ENCODE assay signal across 1 fruit fly cellular context in genomic region chr3R:5871393-5871792, dm6.
TF ChIP-seq lines count a peak whose summit lies in the region.

No protein-coding gene starts in this region.

TF ChIP-seq in whole organism, embryonic, 481 proteins besides CTCF, POLR2A, EP300 and RAD21 (continued from another document):
- TF ChIP-seq Oli (tag; optimal IDR thresholded peaks at IDR 0.05; lab: Kevin White, UChicago) (no peak), chif (GFP tag; optimal IDR thresholded peaks at IDR 0.05; lab: Kevin White, UChicago) (peak in 1 of 2 experiments; percentile 8), lmd (GFP tag; IDR thresholded peaks at IDR 0.05; lab: Robert Waterston, UW) (peak; percentile 16; the same call in 1 of the 2 replicates), CG32532 (GFP tag; IDR thresholded peaks at IDR 0.05; lab: Robert Waterston, UW) (0 out of 2 replicates have a peak, but pooled peaks have one; percentile 5), pzg (GFP tag; optimal IDR thresholded peaks at IDR 0.05; lab: Kevin White, UChicago) (no peak), CG34376 (GFP tag; optimal IDR thresholded peaks at IDR 0.05; lab: Kevin White, UChicago) (no peak), sna (GFP tag; IDR thresholded peaks at IDR 0.05; lab: Robert Waterston, UW; ENCODE audit: partially characterized antibody) (no peak), CG7963 (GFP tag; IDR thresholded peaks at IDR 0.05; lab: Robert Waterston, UW; ENCODE audit: partially characterized antibody) (no peak), slbo (GFP tag; IDR thresholded peaks at IDR 0.05; lab: Robert Waterston, UW) (peak; percentile 45), CG8944 (GFP tag; optimal IDR thresholded peaks at IDR 0.05; lab: Kevin White, UChicago) (peak; percentile 1), Med (GFP tag; lab: Kevin White, UChicago) (no peak), zen2 (GFP tag; IDR thresholded peaks at IDR 0.05; lab: Robert Waterston, UW; ENCODE audit: partially characterized antibody) (no peak), CG4424 (GFP tag; optimal IDR thresholded peaks at IDR 0.05; lab: Kevin White, UChicago) (peak; percentile 4), sob (GFP tag; IDR thresholded peaks at IDR 0.05; lab: Robert Waterston, UW) (no peak), CG32772 (GFP tag; IDR thresholded peaks at IDR 0.05; lab: Robert Waterston, UW) (0 out of 2 replicates have a peak, but pooled peaks have one; percentile 20), dysf (GFP tag; IDR thresholded peaks at IDR 0.05; lab: Robert Waterston, UW) (peak; percentile 42; the same call in 2 of the 3 replicates), Ets65A (GFP tag; lab: Kevin White, UChicago) (peak; percentile 93), CG11723 (GFP tag; optimal IDR thresholded peaks at IDR 0.05; lab: Kevin White, UChicago) (no peak), zfh1 (GFP tag; IDR thresholded peaks at IDR 0.05; lab: Robert Waterston, UW) (0 out of 3 replicates have a peak, but pooled peaks have one; percentile 13), Nf-YA (GFP tag; IDR thresholded peaks at IDR 0.05; lab: Robert Waterston, UW) (no peak; the same call in 1 of the 2 replicates), gcm (GFP tag; optimal IDR thresholded peaks at IDR 0.05; lab: Kevin White, UChicago) (no peak), CG6765 (GFP tag; optimal IDR thresholded peaks at IDR 0.05; lab: Kevin White, UChicago) (no peak), ind (GFP tag; optimal IDR thresholded peaks at IDR 0.05; lab: Kevin White, UChicago) (peak; percentile 25), sr (GFP tag; IDR thresholded peaks at IDR 0.05; lab: Robert Waterston, UW) (no peak), CG15514 (GFP tag; optimal IDR thresholded peaks at IDR 0.05; lab: Kevin White, UChicago) (peak; percentile 1), CG10147 (GFP tag; optimal IDR thresholded peaks at IDR 0.05; lab: Kevin White, UChicago) (no peak), CG10267 (tag; optimal IDR thresholded peaks at IDR 0.05; lab: Kevin White, UChicago) (no peak), sens (GFP tag; lab: Kevin White, UChicago) (peak; percentile 82), btn (GFP tag; optimal IDR thresholded peaks at IDR 0.05; lab: Kevin White, UChicago) (no peak), CG17361 (GFP tag; IDR thresholded peaks at IDR 0.05; lab: Robert Waterston, UW) (no peak), sisA (GFP tag; IDR thresholded peaks at IDR 0.05; lab: Robert Waterston, UW) (peak; percentile 46), Ptx1 (GFP tag; IDR thresholded peaks at IDR 0.05; lab: Robert Waterston, UW) (0 out of 2 replicates have a peak, but pooled peaks have one; percentile 20), YL-1 (GFP tag; optimal IDR thresholded peaks at IDR 0.05; lab: Kevin White, UChicago) (no peak), ara (GFP tag; IDR thresholded peaks at IDR 0.05; lab: Robert Waterston, UW) (peak; percentile 11; the same call in 1 of the 2 replicates), C15 (GFP tag; IDR thresholded peaks at IDR 0.05; lab: Robert Waterston, UW) (no peak), lab (GFP tag; optimal IDR thresholded peaks at IDR 0.05; lab: Kevin White, UChicago) (peak; percentile 44), Sox100B (GFP tag; optimal IDR thresholded peaks at IDR 0.05; lab: Kevin White, UChicago) (no peak), CG13123 (GFP tag; optimal IDR thresholded peaks at IDR 0.05; lab: Kevin White, UChicago) (no peak), CG6689 (GFP tag; IDR thresholded peaks at IDR 0.05; lab: Robert Waterston, UW) (peak; percentile 38; the same call in 1 of the 2 replicates), ci (GFP tag; IDR thresholded peaks at IDR 0.05; lab: Robert Waterston, UW) (peak; percentile 59; the same call in 2 of the 3 replicates), ato (GFP tag; IDR thresholded peaks at IDR 0.05; lab: Robert Waterston, UW; ENCODE audit: partially characterized antibody) (no peak), Hr3 (GFP tag; optimal IDR thresholded peaks at IDR 0.05; lab: Kevin White, UChicago) (no peak), CG3995 (GFP tag; optimal IDR thresholded peaks at IDR 0.05; lab: Kevin White, UChicago) (no peak), Rfx (GFP tag; IDR thresholded peaks at IDR 0.05; lab: Robert Waterston, UW) (peak; percentile 44; the same call in 1 of the 2 replicates), caup (GFP tag; optimal IDR thresholded peaks at IDR 0.05; lab: Kevin White, UChicago; ENCODE audit: severe bottlenecking) (peak; percentile 22), CG32767 (GFP tag; IDR thresholded peaks at IDR 0.05; lab: Robert Waterston, UW) (no peak)
